Fruit fly (Drosophila melanogaster) whole organism, embryonic: Measurements from ENCODE around the gene AANATL7.
A peak's percentile ranks its signal among the peaks of the same experiment; 100 is the strongest.

Experiments used
- ATbp ChIP-seq: fragments of 200-800 bp; sonication (Bioruptor generic); optimal IDR thresholded peaks from 2 replicates; lab custom pipeline; 2017; ENCODE audit warnings: missing biosample characterization, mild to moderate bottlenecking, missing genetic modification characterization, missing genetic modification reagents
- CG10366 ChIP-seq: fragments of 200-800 bp; sonication (Bioruptor generic); IDR thresholded peaks from 2 replicates; pipeline ENCODE4 v1.3.6; 2022; ENCODE audit warnings: missing biosample characterization, missing genetic modification characterization
- CG12155 ChIP-seq: fragments of 200-800 bp; sonication (Bioruptor generic); optimal IDR thresholded peaks from 3 replicates; lab custom pipeline; 2016; ENCODE audit warnings: missing biosample characterization, missing genetic modification characterization
- CG12219 ChIP-seq: fragments of 200-800 bp; sonication (Bioruptor generic); optimal IDR thresholded peaks from 3 replicates; lab custom pipeline; 2018; ENCODE audit warnings: missing biosample characterization, mild to moderate bottlenecking, missing genetic modification characterization
- CG1529 ChIP-seq: fragments of 200-800 bp; sonication (Bioruptor generic); optimal IDR thresholded peaks from 3 replicates; lab custom pipeline; 2018; ENCODE audit warnings: missing biosample characterization, missing genetic modification characterization
- CG1602 ChIP-seq: fragments of 200-800 bp; sonication (Bioruptor generic); optimal IDR thresholded peaks from 3 replicates; lab custom pipeline; 2016; ENCODE audit warnings: missing biosample characterization, missing genetic modification characterization
- CG17359 ChIP-seq: fragments of 200-800 bp; sonication (Bioruptor generic); optimal IDR thresholded peaks from 3 replicates; lab custom pipeline; 2018; ENCODE audit warnings: missing biosample characterization, mild to moderate bottlenecking, missing genetic modification characterization, moderate library complexity
- CG17385 ChIP-seq: fragments of 200-800 bp; sonication (Bioruptor generic); optimal IDR thresholded peaks from 3 replicates; lab custom pipeline; 2018; ENCODE audit warnings: missing biosample characterization, mild to moderate bottlenecking, missing genetic modification characterization
- CG17912 ChIP-seq: fragments of 200-800 bp; sonication (Bioruptor generic); optimal IDR thresholded peaks from 2 replicates; lab custom pipeline; 2018; ENCODE audit warnings: missing biosample characterization, mild to moderate bottlenecking, missing genetic modification characterization
- CG2116 ChIP-seq: fragments of 200-800 bp; sonication (Bioruptor generic); optimal IDR thresholded peaks from 3 replicates; lab custom pipeline; 2018; ENCODE audit warnings: missing biosample characterization, mild to moderate bottlenecking, missing genetic modification characterization
- CG2202 ChIP-seq: fragments of 200-800 bp; sonication (Bioruptor generic); optimal IDR thresholded peaks from 2 replicates; lab custom pipeline; 2018; ENCODE audit warnings: missing biosample characterization, mild to moderate bottlenecking, missing genetic modification characterization
- CG43689 ChIP-seq: fragments of 200-800 bp; sonication (Bioruptor generic); IDR thresholded peaks from 2 replicates; pipeline ENCODE4 v1.3.6; 2022; ENCODE audit warnings: missing biosample characterization, missing genetic modification characterization
- CG4707 ChIP-seq: fragments of 200-800 bp; sonication (Bioruptor generic); optimal IDR thresholded peaks from 2 replicates; lab custom pipeline; 2018; ENCODE audit warnings: missing biosample characterization, mild to moderate bottlenecking, missing genetic modification characterization, moderate library complexity
- CG8281 ChIP-seq: fragments of 200-800 bp; sonication (Bioruptor generic); optimal IDR thresholded peaks from 2 replicates; lab custom pipeline; 2018; ENCODE audit warnings: missing biosample characterization, mild to moderate bottlenecking, missing genetic modification characterization, moderate library complexity
- CG9609 ChIP-seq: fragments of 200-800 bp; sonication (Bioruptor generic); optimal IDR thresholded peaks from 3 replicates; lab custom pipeline; 2016; ENCODE audit warnings: missing biosample characterization, missing genetic modification characterization
- CrebB ChIP-seq: fragments of 200-800 bp; sonication (Bioruptor generic); optimal IDR thresholded peaks from 3 replicates; lab custom pipeline; 2018; ENCODE audit warnings: missing biosample characterization, mild to moderate bottlenecking, missing genetic modification characterization
- D19B ChIP-seq: fragments of 200-800 bp; sonication (Bioruptor generic); optimal IDR thresholded peaks from 2 replicates; lab custom pipeline; 2017; ENCODE audit warnings: missing biosample characterization, mild to moderate bottlenecking, missing genetic modification characterization
- Dll ChIP-seq: fragments of 200-800 bp; sonication (Bioruptor generic); IDR thresholded peaks from 4 replicates; pipeline ENCODE4 v1.3.6; 2022; ENCODE audit warnings: missing biosample characterization, missing genetic modification characterization; ENCODE audit not compliant: partially characterized antibody
- Doc3 ChIP-seq: fragments of 200-800 bp; sonication (Bioruptor generic); IDR thresholded peaks from 3 replicates; pipeline ENCODE4 v1.3.6; 2022; ENCODE audit warnings: missing biosample characterization, missing genetic modification characterization; ENCODE audit not compliant: partially characterized antibody
- Dref ChIP-seq: fragments of 200-800 bp; sonication (Bioruptor generic); IDR thresholded peaks from 2 replicates; pipeline ENCODE4 v1.3.6; 2022; ENCODE audit warnings: missing biosample characterization, missing genetic modification characterization
- E2f1 ChIP-seq: fragments of 200-800 bp; sonication (Bioruptor generic); IDR thresholded peaks from 2 replicates; pipeline ENCODE4 v1.3.6; 2022; ENCODE audit warnings: missing biosample characterization, missing genetic modification characterization
- E2f2 ChIP-seq: fragments of 200-800 bp; sonication (Bioruptor generic); IDR thresholded peaks from 2 replicates; pipeline ENCODE4 v1.3.6; 2022; ENCODE audit warnings: missing biosample characterization, missing genetic modification characterization
- GATAe ChIP-seq: fragments of 200-800 bp; sonication (Bioruptor generic); conservative IDR thresholded peaks from 2 replicates; pipeline ENCODE4 v1.3.6; 2022; ENCODE audit warnings: missing biosample characterization, missing genetic modification characterization
- HLH3B ChIP-seq: fragments of 200-800 bp; sonication (Bioruptor generic); IDR thresholded peaks from 2 replicates; pipeline ENCODE4 v1.3.6; 2022; ENCODE audit warnings: missing biosample characterization, missing genetic modification characterization
- Hmr ChIP-seq: fragments of 200-800 bp; sonication (Bioruptor generic); optimal IDR thresholded peaks from 3 replicates; lab custom pipeline; 2017; ENCODE audit warnings: mild to moderate bottlenecking, missing biosample characterization, missing genetic modification reagents, missing genetic modification characterization
- Hmx ChIP-seq: fragments of 200-800 bp; sonication (Bioruptor generic); optimal IDR thresholded peaks from 2 replicates; lab custom pipeline; 2016; ENCODE audit warnings: missing biosample characterization, missing genetic modification characterization
- Kr ChIP-seq: fragments of 200-800 bp; sonication (Bioruptor generic); optimal IDR thresholded peaks from 2 replicates; lab custom pipeline; 2017; ENCODE audit warnings: missing biosample characterization, mild to moderate bottlenecking, missing genetic modification characterization
- Lim3 ChIP-seq: fragments of 200-800 bp; sonication (Bioruptor generic); IDR thresholded peaks from 2 replicates; pipeline ENCODE4 v1.3.6; 2022; ENCODE audit warnings: missing biosample characterization, missing genetic modification characterization
- Meics ChIP-seq: fragments of 200-800 bp; sonication (Bioruptor generic); optimal IDR thresholded peaks from 2 replicates; lab custom pipeline; 2017; ENCODE audit warnings: missing biosample characterization, mild to moderate bottlenecking, missing genetic modification characterization
- Scr ChIP-seq: fragments of 200-800 bp; sonication (Bioruptor generic); IDR thresholded peaks from 2 replicates; pipeline ENCODE4 v1.3.6; 2022; ENCODE audit warnings: missing biosample characterization, missing genetic modification characterization; ENCODE audit not compliant: partially characterized antibody
- Sox100B ChIP-seq: fragments of 200-800 bp; sonication (Bioruptor generic); optimal IDR thresholded peaks from 3 replicates; lab custom pipeline; 2018; ENCODE audit warnings: missing biosample characterization, mild to moderate bottlenecking, missing genetic modification characterization
- Xrp1 ChIP-seq: fragments of 200-800 bp; sonication (Bioruptor generic); IDR thresholded peaks from 2 replicates; pipeline ENCODE4 v1.3.6; 2022; ENCODE audit warnings: missing biosample characterization, missing genetic modification characterization
- ash1 ChIP-seq: fragments of 200-800 bp; sonication (Bioruptor generic); optimal IDR thresholded peaks from 2 replicates; lab custom pipeline; 2018; ENCODE audit warnings: missing biosample characterization, mild to moderate bottlenecking, missing genetic modification characterization
- bowl ChIP-seq: fragments of 200-800 bp; sonication (Bioruptor generic); IDR thresholded peaks from 2 replicates; pipeline ENCODE4 v1.3.6; 2022; ENCODE audit warnings: missing biosample characterization, missing genetic modification characterization
- bsh ChIP-seq, 2 experiments: fragments of 200-800 bp; sonication (Bioruptor generic); optimal IDR thresholded peaks; 2 replicates each; lab custom pipeline; 2017 to 2018; ENCODE audit warnings: mild to moderate bottlenecking in 2 of 2, missing biosample characterization in 2 of 2, missing genetic modification characterization in 2 of 2, moderate library complexity in 1 of 2
- chn ChIP-seq: fragments of 200-800 bp; sonication (Bioruptor generic); optimal IDR thresholded peaks from 2 replicates; lab custom pipeline; 2016; ENCODE audit warnings: missing biosample characterization, missing genetic modification characterization
- ci ChIP-seq: fragments of 200-800 bp; sonication (Bioruptor generic); IDR thresholded peaks from 3 replicates; pipeline ENCODE4 v1.3.6; 2022; ENCODE audit warnings: missing biosample characterization, missing genetic modification characterization
- crc ChIP-seq: fragments of 200-800 bp; sonication (Bioruptor generic); optimal IDR thresholded peaks from 2 replicates; lab custom pipeline; 2016; ENCODE audit warnings: missing biosample characterization, missing genetic modification characterization
- disco-r ChIP-seq: fragments of 200-800 bp; sonication (Bioruptor generic); optimal IDR thresholded peaks from 2 replicates; lab custom pipeline; 2016; ENCODE audit warnings: missing biosample characterization, missing genetic modification characterization
- gro ChIP-seq: fragments of 200-800 bp; sonication (Bioruptor generic); optimal IDR thresholded peaks from 2 replicates; lab custom pipeline; 2016; ENCODE audit warnings: missing biosample characterization, missing genetic modification characterization
- kay ChIP-seq: fragments of 200-800 bp; sonication (Bioruptor generic); optimal IDR thresholded peaks from 2 replicates; lab custom pipeline; 2016; ENCODE audit warnings: missing biosample characterization, missing genetic modification characterization
- mam ChIP-seq: fragments of 200-800 bp; sonication (Bioruptor generic); optimal IDR thresholded peaks from 3 replicates; lab custom pipeline; 2016; ENCODE audit warnings: missing biosample characterization, missing genetic modification characterization
- nau ChIP-seq: fragments of 200-800 bp; sonication (Bioruptor generic); optimal IDR thresholded peaks from 3 replicates; lab custom pipeline; 2017; ENCODE audit warnings: missing biosample characterization, mild to moderate bottlenecking, missing genetic modification characterization, missing genetic modification reagents
- odd ChIP-seq: fragments of 200-800 bp; sonication (Bioruptor generic); optimal IDR thresholded peaks from 2 replicates; lab custom pipeline; 2017; ENCODE audit warnings: missing biosample characterization, mild to moderate bottlenecking, missing genetic modification characterization
- pan ChIP-seq, 4 experiments: fragments of >200 bp in 3 of 4; fragments of 200-800 bp in 1 of 4; sonication (Bioruptor generic) in 1 of 4; optimal IDR thresholded peaks in 3 of 4; IDR thresholded peaks in 1 of 4; 2 replicates each; pipeline versions ENCODE4 v1.3.6 to Lab custom; 2017 to 2022; ENCODE audit warnings: missing biosample characterization in 2 of 4, missing genetic modification characterization in 2 of 4, mixed read lengths in 1 of 4
- pum ChIP-seq: fragments of 200-800 bp; sonication (Bioruptor generic); optimal IDR thresholded peaks from 2 replicates; lab custom pipeline; 2016; ENCODE audit warnings: missing biosample characterization, missing genetic modification characterization
- row ChIP-seq: fragments of 200-800 bp; sonication (Bioruptor generic); IDR thresholded peaks from 3 replicates; pipeline ENCODE4 v1.3.6; 2022; ENCODE audit warnings: missing biosample characterization, missing genetic modification characterization
- sisA ChIP-seq: fragments of 200-800 bp; sonication (Bioruptor generic); IDR thresholded peaks from 2 replicates; pipeline ENCODE4 v1.3.6; 2022; ENCODE audit warnings: missing biosample characterization, missing genetic modification characterization
- vfl ChIP-seq: fragments of 200-800 bp; sonication (Bioruptor generic); optimal IDR thresholded peaks from 2 replicates; lab custom pipeline; 2016; ENCODE audit warnings: missing biosample characterization, missing genetic modification characterization
- wor ChIP-seq: fragments of 200-800 bp; sonication (Bioruptor generic); IDR thresholded peaks from 2 replicates; pipeline ENCODE4 v1.3.6; 2022; ENCODE audit warnings: missing biosample characterization, missing genetic modification characterization
- zfh2 ChIP-seq: fragments of 200-800 bp; sonication (Bioruptor generic); optimal IDR thresholded peaks from 2 replicates; lab custom pipeline; 2016; ENCODE audit warnings: missing biosample characterization, missing genetic modification characterization

Gene AANATL7

dm6 chrX:2593753-2594096, 13.0 kb downstream of the AANATL7 start (continued):
- no peak for TF ChIP-seq Kr
- TF ChIP-seq CG9609 (GFP tag; lab: Kevin White, UChicago), result peak; percentile 92
- peak; percentile 48 to 78 for TF ChIP-seq bsh (GFP tag; optimal IDR thresholded peaks at IDR 0.05; lab: Kevin White, UChicago)
- TF ChIP-seq CG2116, result peak; percentile 23
- peak; percentile 93 for TF ChIP-seq Xrp1 (GFP tag; lab: Robert Waterston, UW)
- peak; percentile 90 for TF ChIP-seq CG12155 (GFP tag; lab: Kevin White, UChicago)
- peak; percentile 84 for TF ChIP-seq CrebB
- peak; percentile 80 for TF ChIP-seq crc (GFP tag; lab: Kevin White, UChicago)
- peak; percentile 90 for TF ChIP-seq pum
- no peak for TF ChIP-seq Dll (GFP tag; lab: Robert Waterston, UW)
- no peak for TF ChIP-seq Scr
- TF ChIP-seq CG1602 (GFP tag; lab: Kevin White, UChicago), result peak; percentile 82
- TF ChIP-seq CG1529, result peak; percentile 58
- TF ChIP-seq CG17359, result peak; percentile 92
- no peak for TF ChIP-seq CG2202
- TF ChIP-seq Dref, result peak; percentile 40
- TF ChIP-seq Sox100B (GFP tag; lab: Kevin White, UChicago), result no peak
- peak; percentile 75 for TF ChIP-seq Lim3 (GFP tag; lab: Robert Waterston, UW)
- TF ChIP-seq CG8281 (tag; lab: Kevin White, UChicago), result peak; percentile 62
- TF ChIP-seq kay (GFP tag; lab: Kevin White, UChicago), result peak; percentile 85
- TF ChIP-seq E2f2 (GFP tag; lab: Robert Waterston, UW), result peak; percentile 67
- TF ChIP-seq Doc3 (GFP tag; lab: Robert Waterston, UW), result no peak
- TF ChIP-seq CG17912 (GFP tag; lab: Kevin White, UChicago), result no peak
- TF ChIP-seq HLH3B (GFP tag; lab: Robert Waterston, UW), result peak; percentile 94
- peak; percentile 95 for TF ChIP-seq sisA (GFP tag; lab: Robert Waterston, UW)
- TF ChIP-seq disco-r (GFP tag; lab: Kevin White, UChicago), result peak; percentile 64
- peak; percentile 98 for TF ChIP-seq GATAe (GFP tag; lab: Robert Waterston, UW)
- TF ChIP-seq CG43689 (GFP tag; lab: Robert Waterston, UW), result peak; percentile 81
- peak; percentile 93 for TF ChIP-seq zfh2 (GFP tag; lab: Kevin White, UChicago)
- peak; percentile 85 for TF ChIP-seq D19B
- peak; percentile 80 for TF ChIP-seq wor
- TF ChIP-seq row, result peak; percentile 97
- peak; percentile 92 for TF ChIP-seq CG12219 (GFP tag; lab: Kevin White, UChicago)
- peak; percentile 84 for TF ChIP-seq vfl (GFP tag; lab: Kevin White, UChicago)
- peak; percentile 94 for TF ChIP-seq E2f1 (GFP tag; lab: Robert Waterston, UW)
- peak; percentile 79 for TF ChIP-seq chn
- peak; percentile 77 for TF ChIP-seq ash1 (GFP tag; lab: Kevin White, UChicago)
- peak; percentile 95 for TF ChIP-seq Meics (GFP tag; lab: Kevin White, UChicago)
- TF ChIP-seq ci (GFP tag; lab: Robert Waterston, UW), result peak; percentile 96
- TF ChIP-seq bowl (GFP tag; lab: Robert Waterston, UW), result peak; percentile 85
- TF ChIP-seq pan (optimal IDR thresholded peaks at IDR 0.05; lab: Kevin White, UChicago), result no peak
- TF ChIP-seq pan (GFP tag; optimal IDR thresholded peaks at IDR 0.05 in 1 of 2, IDR thresholded peaks at IDR 0.05 in 1 of 2), result peak in 1 of 2 experiments; percentile 96
- TF ChIP-seq Hmr, result peak; percentile 95
- TF ChIP-seq CG10366 (GFP tag; lab: Robert Waterston, UW), result peak; percentile 93
- TF ChIP-seq ATbp (GFP tag; lab: Kevin White, UChicago), result peak; percentile 80
- TF ChIP-seq CG17385, result peak; percentile 85
- peak; percentile 78 for TF ChIP-seq Hmx (GFP tag; lab: Kevin White, UChicago)
- TF ChIP-seq gro, result peak; percentile 92
- TF ChIP-seq CG4707 (GFP tag; lab: Kevin White, UChicago), result peak; percentile 64
- TF ChIP-seq mam (GFP tag; lab: Kevin White, UChicago), result peak; percentile 97
- TF ChIP-seq odd (GFP tag; lab: Kevin White, UChicago), result peak; percentile 67
- no peak for TF ChIP-seq nau (GFP tag; lab: Kevin White, UChicago)
